Fruit fly (Drosophila melanogaster): Measurements from ENCODE around the gene CG6650.

CG6650 gene

DNA sequence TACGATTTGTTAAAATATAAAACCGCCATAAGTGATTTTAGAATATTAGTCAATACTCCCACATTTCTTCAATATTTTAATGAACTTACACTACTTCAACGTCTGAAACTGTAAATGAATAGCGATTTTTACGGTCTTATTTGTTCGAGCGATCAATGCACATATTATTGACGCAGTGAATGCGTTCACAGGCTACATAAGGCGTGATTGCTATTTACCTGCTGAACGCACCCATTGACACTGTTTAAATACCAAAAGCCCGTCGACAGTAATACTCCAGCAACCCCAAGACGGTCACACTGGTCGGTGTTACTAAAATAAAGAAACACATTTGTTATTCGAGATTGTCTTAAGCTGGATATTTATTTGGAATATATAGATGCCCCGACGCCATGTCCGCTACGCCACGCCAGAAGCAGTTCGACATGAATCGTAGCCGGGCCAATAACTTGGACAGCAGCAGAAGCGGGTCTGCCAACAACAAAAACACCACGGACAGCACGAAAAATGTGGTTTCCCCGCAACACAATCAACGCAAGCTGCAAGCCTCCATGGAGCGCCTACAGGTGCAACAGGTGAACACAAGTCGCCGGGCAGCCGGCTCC, 19.8 kb downstream of the CG6650 start, which contains the start of gene CG6833 (continued):
- peak; percentile 49 for TF ChIP-seq Sox102F (GFP tag; optimal IDR thresholded peaks at IDR 0.05)
- peak; percentile 44 for TF ChIP-seq Usf (GFP tag; optimal IDR thresholded peaks at IDR 0.05)
- peak; percentile 78 for TF ChIP-seq CG14014 (GFP tag; IDR thresholded peaks at IDR 0.05)
- TF ChIP-seq HLH4C (GFP tag; IDR thresholded peaks at IDR 0.05; ENCODE audit: partially characterized antibody), result no peak; the same call in 2 of the 3 replicates
- peak; percentile 78 for TF ChIP-seq CG9609 (GFP tag; optimal IDR thresholded peaks at IDR 0.05)
- TF ChIP-seq cg (GFP tag; optimal IDR thresholded peaks at IDR 0.05), result no peak
- no peak for TF ChIP-seq D (optimal IDR thresholded peaks at IDR 0.05)
- TF ChIP-seq D (GFP tag; optimal IDR thresholded peaks at IDR 0.05), result peak; percentile 58
- no peak for TF ChIP-seq hkb (optimal IDR thresholded peaks at IDR 0.05)
- TF ChIP-seq hkb (GFP tag; IDR thresholded peaks at IDR 0.05), result peak; percentile 72
- TF ChIP-seq CG10274 (GFP tag; optimal IDR thresholded peaks at IDR 0.05), result peak; percentile 6
- TF ChIP-seq Neu2 (GFP tag; optimal IDR thresholded peaks at IDR 0.05; ENCODE audit: borderline replicate concordance), result no peak
- TF ChIP-seq Dref (GFP tag; IDR thresholded peaks at IDR 0.05), result peak; percentile 43
- TF ChIP-seq tio (GFP tag; optimal IDR thresholded peaks at IDR 0.05), result no peak
- TF ChIP-seq Abd-B (GFP tag; optimal IDR thresholded peaks at IDR 0.05), result peak; percentile 69
- peak; percentile 69 for TF ChIP-seq gsb (GFP tag; IDR thresholded peaks at IDR 0.05)
- TF ChIP-seq ro (GFP tag; IDR thresholded peaks at IDR 0.05), result no peak
- TF ChIP-seq H2.0 (GFP tag; IDR thresholded peaks at IDR 0.05), result peak; percentile 81
- peak; percentile 83 for TF ChIP-seq Antp (GFP tag; optimal IDR thresholded peaks at IDR 0.05)
- TF ChIP-seq kah (GFP tag; optimal IDR thresholded peaks at IDR 0.05), result no peak
- TF ChIP-seq CG3995 (GFP tag; optimal IDR thresholded peaks at IDR 0.05), result peak; percentile 99
- TF ChIP-seq CG7357 (GFP tag; IDR thresholded peaks at IDR 0.05), result peak; percentile 41; the same call in 1 of the 3 replicates
- no peak for TF ChIP-seq btn (GFP tag; optimal IDR thresholded peaks at IDR 0.05)
- TF ChIP-seq dmrt99B (tag; optimal IDR thresholded peaks at IDR 0.05), result peak; percentile 57
- TF ChIP-seq Taf1 (GFP tag; IDR thresholded peaks at IDR 0.05), result peak; percentile 60; the same call in 1 of the 2 replicates
- peak; percentile 76 for TF ChIP-seq CG30403 (GFP tag; optimal IDR thresholded peaks at IDR 0.05)
- no peak for TF ChIP-seq tll (GFP tag; optimal IDR thresholded peaks at IDR 0.05)
- peak; percentile 66 for TF ChIP-seq Myb (GFP tag; optimal IDR thresholded peaks at IDR 0.05)
- TF ChIP-seq Nf-YC (tag; optimal IDR thresholded peaks at IDR 0.05), result peak; percentile 50
- TF ChIP-seq Oli (tag; optimal IDR thresholded peaks at IDR 0.05), result peak; percentile 7
- peak; percentile 20 for TF ChIP-seq CG4707 (GFP tag; optimal IDR thresholded peaks at IDR 0.05)
- peak; percentile 24 for TF ChIP-seq CG15601 (tag; optimal IDR thresholded peaks at IDR 0.05)
- TF ChIP-seq CG4404 (GFP tag; IDR thresholded peaks at IDR 0.05), result peak; percentile 65
- peak; percentile 77 for TF ChIP-seq CG31224 (GFP tag; IDR thresholded peaks at IDR 0.05)
- no peak for TF ChIP-seq disco-r (GFP tag; optimal IDR thresholded peaks at IDR 0.05)
- peak; percentile 34 for TF ChIP-seq B-H2 (GFP tag; optimal IDR thresholded peaks at IDR 0.05)
- peak; percentile 74 for TF ChIP-seq CG4617 (GFP tag; optimal IDR thresholded peaks at IDR 0.05; ENCODE audit: borderline replicate concordance)
- peak; percentile 84 for TF ChIP-seq mam (GFP tag; optimal IDR thresholded peaks at IDR 0.05)
- peak; percentile 75 for TF ChIP-seq pnt (GFP tag; optimal IDR thresholded peaks at IDR 0.05)
- 0 out of 3 replicates have a peak, but pooled peaks have one; percentile 62 for TF ChIP-seq CG6175 (GFP tag; IDR thresholded peaks at IDR 0.05)
- TF ChIP-seq Rx (GFP tag; IDR thresholded peaks at IDR 0.05), result peak; percentile 72
- TF ChIP-seq br (optimal IDR thresholded peaks at IDR 0.05), result no peak
- TF ChIP-seq CG4820 (GFP tag; optimal IDR thresholded peaks at IDR 0.05), result peak; percentile 69
- peak; percentile 25 for TF ChIP-seq CG17912 (GFP tag; optimal IDR thresholded peaks at IDR 0.05)
- TF ChIP-seq D19A (tag; optimal IDR thresholded peaks at IDR 0.05), result peak; percentile 8
- TF ChIP-seq dysf (GFP tag; IDR thresholded peaks at IDR 0.05), result peak; percentile 81
- TF ChIP-seq seq (GFP tag; IDR thresholded peaks at IDR 0.05), result no peak
- peak; percentile 84 for TF ChIP-seq ind (GFP tag; optimal IDR thresholded peaks at IDR 0.05)
- TF ChIP-seq peb (GFP tag; IDR thresholded peaks at IDR 0.05), result peak; percentile 57
- TF ChIP-seq sr (GFP tag; IDR thresholded peaks at IDR 0.05), result peak; percentile 53; the same call in 1 of the 3 replicates
- TF ChIP-seq cwo (GFP tag; optimal IDR thresholded peaks at IDR 0.05), result peak; percentile 11

All from whole organism, embryonic.